Worm (Caenorhabditis elegans) whole organism, early embryonic: Measurements from ENCODE around the gene D1054.8.

Source experiments
- B0310.2 ChIP-seq: sonication (generic microtip); optimal IDR thresholded peaks from 2 replicates; lab custom pipeline; 2016; ENCODE audit warnings: mild to moderate bottlenecking, missing genetic modification characterization, missing compliant biosample characterization
- F13C5.2 ChIP-seq: sonication (generic microtip); optimal IDR thresholded peaks from 2 replicates; lab custom pipeline; 2017; ENCODE audit warnings: mild to moderate bottlenecking, missing genetic modification characterization, inconsistent platforms, missing compliant biosample characterization
- ama-1 ChIP-seq: fragments of 150-350 bp; optimal IDR thresholded peaks from 2 replicates; lab custom pipeline; 2014
- ceh-13 ChIP-seq: fragments of 200-800 bp; sonication (Bioruptor generic); optimal IDR thresholded peaks from 2 replicates; lab custom pipeline; 2018; ENCODE audit warnings: mild to moderate bottlenecking, missing genetic modification characterization, missing compliant biosample characterization
- ceh-36 ChIP-seq: sonication (generic microtip); optimal IDR thresholded peaks from 2 replicates; lab custom pipeline; 2016; ENCODE audit warnings: missing genetic modification characterization, inconsistent platforms, missing compliant biosample characterization
- ets-7 ChIP-seq: sonication (generic microtip); optimal IDR thresholded peaks from 2 replicates; lab custom pipeline; 2016; ENCODE audit warnings: missing genotype, missing genetic modification characterization, missing compliant biosample characterization
- hmg-4 ChIP-seq: fragments of 200-800 bp; sonication (Bioruptor generic); optimal IDR thresholded peaks from 2 replicates; lab custom pipeline; 2018; ENCODE audit warnings: mild to moderate bottlenecking, missing genetic modification characterization, missing compliant biosample characterization
- hnd-1 ChIP-seq: sonication (generic microtip); optimal IDR thresholded peaks from 2 replicates; lab custom pipeline; 2016; ENCODE audit warnings: missing genetic modification characterization, missing compliant biosample characterization
- pes-1 ChIP-seq: fragments of 200-800 bp; sonication (Bioruptor generic); IDR thresholded peaks from 2 replicates; pipeline ENCODE4 v1.3.6; 2022; ENCODE audit warnings: missing genetic modification reagents, missing genetic modification characterization, missing compliant biosample characterization
- scrt-1 ChIP-seq: fragments of 200-800 bp; sonication (Bioruptor generic); IDR thresholded peaks from 2 replicates; pipeline ENCODE4 v1.3.6; 2022; ENCODE audit warnings: missing genetic modification characterization, missing compliant biosample characterization
- sea-1 ChIP-seq: fragments of 200-800 bp; sonication (Bioruptor generic); conservative IDR thresholded peaks from 2 replicates; pipeline ENCODE4 v1.3.6; 2022; ENCODE audit warnings: missing genetic modification characterization, missing compliant biosample characterization
- tbx-11 ChIP-seq: fragments of 200-800 bp; sonication (Bioruptor generic); IDR thresholded peaks from 2 replicates; pipeline ENCODE4 v1.3.6; 2022; ENCODE audit warnings: missing genetic modification characterization, missing compliant biosample characterization
- tbx-37 ChIP-seq: fragments of 200-800 bp; sonication (Bioruptor generic); conservative IDR thresholded peaks from 2 replicates; pipeline ENCODE4 v1.3.6; 2022; ENCODE audit warnings: missing genetic modification reagents, missing genetic modification characterization, missing compliant biosample characterization
- tra-4 ChIP-seq: sonication (generic microtip); optimal IDR thresholded peaks from 2 replicates; lab custom pipeline; 2017; ENCODE audit warnings: missing genetic modification characterization, missing compliant biosample characterization

DNA sequence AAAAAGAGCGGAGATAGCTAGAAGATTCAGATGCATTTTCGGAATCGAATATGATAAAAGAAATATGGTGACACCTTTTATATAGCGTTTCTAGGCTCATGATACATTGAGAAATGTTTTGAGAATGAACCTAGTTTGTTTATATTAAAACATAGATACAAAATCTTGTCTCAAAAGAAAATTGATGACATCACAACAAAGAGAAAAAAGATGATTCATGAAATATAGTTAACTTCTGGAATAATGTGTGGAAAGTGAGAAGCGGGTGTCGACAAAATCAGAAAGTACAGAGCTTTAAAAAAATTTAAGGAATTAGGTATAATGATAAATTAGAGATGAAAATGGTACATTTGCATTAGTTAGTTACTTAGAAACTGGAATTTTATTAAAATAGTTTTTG, 8.7 kb downstream of the D1054.8 start, which contains the start of gene D1054.10:
- TF ChIP-seq ama-1 (lab: Kevin White, UChicago) (no peak), hnd-1 (tag; lab: Kevin White, UChicago) (no peak), sea-1 (GFP tag; lab: Robert Waterston, UW) (no peak), pes-1 (GFP tag; lab: Robert Waterston, UW) (no peak), scrt-1 (no peak), B0310.2 (tag; lab: Kevin White, UChicago) (no peak), ceh-36 (tag; lab: Kevin White, UChicago) (no peak), hmg-4 (GFP tag; lab: Kevin White, UChicago) (no peak), tra-4 (tag; lab: Kevin White, UChicago) (no peak), ceh-13 (GFP tag; lab: Kevin White, UChicago) (no peak), tbx-11 (no peak), ets-7 (tag; lab: Kevin White, UChicago) (no peak), F13C5.2 (tag; lab: Kevin White, UChicago) (no peak), tbx-37 (GFP tag; lab: Robert Waterston, UW) (no peak)
